Fruit fly (Drosophila melanogaster) whole organism, embryonic: ENCODE data around the gene CG34126.

Source experiments
- ATbp ChIP-seq: fragments of 200-800 bp; sonication (Bioruptor generic); optimal IDR thresholded peaks from 2 replicates; lab custom pipeline; 2017; ENCODE audit warnings: missing biosample characterization, mild to moderate bottlenecking, missing genetic modification characterization, missing genetic modification reagents
- CG10654 ChIP-seq: fragments of 200-800 bp; sonication (Bioruptor generic); optimal IDR thresholded peaks from 2 replicates; lab custom pipeline; 2016; ENCODE audit warnings: missing biosample characterization, missing genetic modification characterization
- CG11695 ChIP-seq: fragments of 200-800 bp; sonication (Bioruptor generic); IDR thresholded peaks from 3 replicates; pipeline ENCODE4 v1.3.6; 2022; ENCODE audit warnings: missing biosample characterization, missing genetic modification characterization
- CG12659 ChIP-seq: fragments of 200-800 bp; sonication (Bioruptor generic); optimal IDR thresholded peaks from 3 replicates; lab custom pipeline; 2017; ENCODE audit warnings: mild to moderate bottlenecking, missing biosample characterization, missing genetic modification reagents, missing genetic modification characterization
- CG12942 ChIP-seq: fragments of 200-800 bp; sonication (Bioruptor generic); optimal IDR thresholded peaks from 3 replicates; lab custom pipeline; 2016; ENCODE audit warnings: missing biosample characterization, missing genetic modification characterization
- CG13424 ChIP-seq: fragments of 200-800 bp; sonication (Bioruptor generic); optimal IDR thresholded peaks from 2 replicates; lab custom pipeline; 2019; ENCODE audit warnings: missing biosample characterization, mild to moderate bottlenecking, missing genetic modification characterization, moderate library complexity
- CG14860 ChIP-seq: fragments of 200-800 bp; sonication (Bioruptor generic); IDR thresholded peaks from 3 replicates; pipeline ENCODE4 v1.3.6; 2022; ENCODE audit warnings: missing biosample characterization, missing genetic modification characterization; ENCODE audit not compliant: partially characterized antibody
- CG1603 ChIP-seq: fragments of 200-800 bp; sonication (Bioruptor generic); optimal IDR thresholded peaks from 2 replicates; lab custom pipeline; 2019; ENCODE audit warnings: missing biosample characterization, mild to moderate bottlenecking, missing genetic modification characterization, moderate library complexity
- CG2120 ChIP-seq: fragments of 200-800 bp; sonication (Bioruptor generic); optimal IDR thresholded peaks from 3 replicates; lab custom pipeline; 2016; ENCODE audit warnings: missing biosample characterization, missing genetic modification characterization
- CG2129 ChIP-seq: fragments of 200-800 bp; sonication (Bioruptor generic); IDR thresholded peaks from 2 replicates; pipeline ENCODE4 v1.3.6; 2022; ENCODE audit warnings: missing biosample characterization, missing genetic modification characterization; ENCODE audit not compliant: partially characterized antibody
- CG2678 ChIP-seq: fragments of 200-800 bp; sonication (Bioruptor generic); optimal IDR thresholded peaks from 3 replicates; lab custom pipeline; 2019; ENCODE audit warnings: missing biosample characterization, mild to moderate bottlenecking, missing genetic modification characterization, moderate library complexity
- CG30403 ChIP-seq: fragments of 200-800 bp; sonication (Bioruptor generic); optimal IDR thresholded peaks from 3 replicates; lab custom pipeline; 2016; ENCODE audit warnings: missing biosample characterization, missing genetic modification characterization
- CG31224 ChIP-seq: fragments of 200-800 bp; sonication (Bioruptor generic); IDR thresholded peaks from 2 replicates; pipeline ENCODE4 v1.3.6; 2022; ENCODE audit warnings: missing biosample characterization, missing genetic modification characterization
- CG31441 ChIP-seq: fragments of 200-800 bp; sonication (Bioruptor generic); IDR thresholded peaks from 2 replicates; pipeline ENCODE4 v1.3.6; 2022; ENCODE audit warnings: missing biosample characterization, missing genetic modification characterization
- CG32767 ChIP-seq: fragments of 200-800 bp; sonication (Bioruptor generic); IDR thresholded peaks from 2 replicates; pipeline ENCODE4 v1.3.6; 2022; ENCODE audit warnings: missing biosample characterization, missing genetic modification characterization
- CG3281 ChIP-seq: fragments of 200-800 bp; sonication (Bioruptor generic); optimal IDR thresholded peaks from 3 replicates; lab custom pipeline; 2017; ENCODE audit warnings: missing biosample characterization, mild to moderate bottlenecking, missing genetic modification characterization
- CG4424 ChIP-seq: fragments of 200-800 bp; sonication (Bioruptor generic); optimal IDR thresholded peaks from 3 replicates; lab custom pipeline; 2016; ENCODE audit warnings: missing biosample characterization, missing genetic modification characterization
- CG5953 ChIP-seq: fragments of 200-800 bp; sonication (Bioruptor generic); IDR thresholded peaks from 2 replicates; pipeline ENCODE4 v1.3.6; 2022; ENCODE audit warnings: missing biosample characterization, missing genetic modification characterization
- CG8478 ChIP-seq: fragments of >200 bp; optimal IDR thresholded peaks from 2 replicates; lab custom pipeline; 2018
- CG9932 ChIP-seq: fragments of 200-800 bp; sonication (Bioruptor generic); IDR thresholded peaks from 2 replicates; pipeline ENCODE4 v1.3.6; 2022; ENCODE audit warnings: missing biosample characterization, missing genetic modification characterization
- D ChIP-seq, 2 experiments: fragments of 200-800 bp in 1 of 2; fragments of >200 bp in 1 of 2; sonication (Bioruptor generic) in 1 of 2; optimal IDR thresholded peaks; 2 replicates in 1 of 2; 3 replicates in 1 of 2; lab custom pipeline; 2017; ENCODE audit warnings: mild to moderate bottlenecking in 1 of 2, missing biosample characterization in 1 of 2, missing genetic modification characterization in 1 of 2, missing genetic modification reagents in 1 of 2
- Dref ChIP-seq: fragments of 200-800 bp; sonication (Bioruptor generic); IDR thresholded peaks from 2 replicates; pipeline ENCODE4 v1.3.6; 2022; ENCODE audit warnings: missing biosample characterization, missing genetic modification characterization
- Drgx ChIP-seq: fragments of 200-800 bp; sonication (Bioruptor generic); IDR thresholded peaks from 2 replicates; pipeline ENCODE4 v1.3.6; 2022; ENCODE audit warnings: missing biosample characterization, missing genetic modification characterization
- Hr39 ChIP-seq: fragments of >200 bp; optimal IDR thresholded peaks from 2 replicates; lab custom pipeline; 2017
- Meics ChIP-seq: fragments of 200-800 bp; sonication (Bioruptor generic); optimal IDR thresholded peaks from 2 replicates; lab custom pipeline; 2017; ENCODE audit warnings: missing biosample characterization, mild to moderate bottlenecking, missing genetic modification characterization
- Pdp1 ChIP-seq, 2 experiments: fragments of 200-800 bp; sonication (Bioruptor generic); optimal IDR thresholded peaks; 3 replicates each; lab custom pipeline; 2016; ENCODE audit warnings: missing biosample characterization in 2 of 2, missing genetic modification characterization in 2 of 2, mild to moderate bottlenecking in 1 of 2, moderate library complexity in 1 of 2
- Rfx ChIP-seq: fragments of 200-800 bp; sonication (Bioruptor generic); IDR thresholded peaks from 2 replicates; pipeline ENCODE4 v1.3.6; 2022; ENCODE audit warnings: missing biosample characterization, missing genetic modification characterization
- Trl ChIP-seq, 3 experiments: fragments of >200 bp in 2 of 3; fragments of 200-800 bp in 1 of 3; sonication (Bioruptor generic) in 1 of 3; optimal IDR thresholded peaks; 2 replicates in 1 of 3; 3 replicates in 2 of 3; lab custom pipeline; 2016 to 2017; ENCODE audit warnings: missing biosample characterization in 1 of 3, missing genetic modification characterization in 1 of 3
- ato ChIP-seq: fragments of 200-800 bp; sonication (Bioruptor generic); IDR thresholded peaks from 2 replicates; pipeline ENCODE4 v1.3.6; 2022; ENCODE audit warnings: missing biosample characterization, missing genetic modification characterization; ENCODE audit not compliant: partially characterized antibody
- bowl ChIP-seq: fragments of 200-800 bp; sonication (Bioruptor generic); IDR thresholded peaks from 2 replicates; pipeline ENCODE4 v1.3.6; 2022; ENCODE audit warnings: missing biosample characterization, missing genetic modification characterization
- bsh ChIP-seq, 2 experiments: fragments of 200-800 bp; sonication (Bioruptor generic); optimal IDR thresholded peaks; 2 replicates each; lab custom pipeline; 2017 to 2018; ENCODE audit warnings: mild to moderate bottlenecking in 2 of 2, missing biosample characterization in 2 of 2, missing genetic modification characterization in 2 of 2, moderate library complexity in 1 of 2
- cwo ChIP-seq: fragments of 200-800 bp; sonication (Bioruptor generic); optimal IDR thresholded peaks from 3 replicates; lab custom pipeline; 2017; ENCODE audit warnings: missing biosample characterization, missing genetic modification characterization, mild to moderate bottlenecking, moderate library complexity, missing genetic modification reagents
- disco-r ChIP-seq: fragments of 200-800 bp; sonication (Bioruptor generic); optimal IDR thresholded peaks from 2 replicates; lab custom pipeline; 2016; ENCODE audit warnings: missing biosample characterization, missing genetic modification characterization
- dm ChIP-seq: fragments of 200-800 bp; sonication (Bioruptor generic); optimal IDR thresholded peaks from 3 replicates; lab custom pipeline; 2016; ENCODE audit warnings: missing biosample characterization, missing genetic modification characterization
- esg ChIP-seq: fragments of 200-800 bp; sonication (Bioruptor generic); conservative IDR thresholded peaks from 2 replicates; pipeline ENCODE4 v1.3.6; 2022; ENCODE audit warnings: missing biosample characterization, missing genetic modification characterization
- eyg ChIP-seq: fragments of 200-800 bp; sonication (Bioruptor generic); optimal IDR thresholded peaks from 3 replicates; lab custom pipeline; 2016; ENCODE audit warnings: missing biosample characterization, missing genetic modification characterization
- fd96Cb ChIP-seq: fragments of 200-800 bp; sonication (Bioruptor generic); optimal IDR thresholded peaks from 2 replicates; lab custom pipeline; 2018; ENCODE audit warnings: missing biosample characterization, mild to moderate bottlenecking, missing genetic modification characterization, moderate library complexity
- grau ChIP-seq: fragments of 200-800 bp; optimal IDR thresholded peaks from 3 replicates; lab custom pipeline; 2019; ENCODE audit warnings: missing biosample characterization, mild to moderate bottlenecking, missing genetic modification characterization, moderate library complexity
- jumu ChIP-seq: fragments of 200-800 bp; sonication (Bioruptor generic); optimal IDR thresholded peaks from 3 replicates; lab custom pipeline; 2016; ENCODE audit warnings: missing biosample characterization, missing genetic modification characterization
- lab ChIP-seq: fragments of 200-800 bp; sonication (Bioruptor generic); optimal IDR thresholded peaks from 3 replicates; lab custom pipeline; 2017; ENCODE audit warnings: missing biosample characterization, missing genetic modification characterization, mild to moderate bottlenecking, moderate library complexity, missing genetic modification reagents
- maf-S ChIP-seq: fragments of 200-800 bp; sonication (Bioruptor generic); optimal IDR thresholded peaks from 2 replicates; lab custom pipeline; 2016; ENCODE audit warnings: missing biosample characterization, missing genetic modification characterization
- oc ChIP-seq: fragments of 200-800 bp; sonication (Bioruptor generic); optimal IDR thresholded peaks from 2 replicates; lab custom pipeline; 2018; ENCODE audit warnings: missing biosample characterization, mild to moderate bottlenecking, missing genetic modification characterization, moderate library complexity
- otp ChIP-seq: fragments of 200-800 bp; sonication (Bioruptor generic); IDR thresholded peaks from 3 replicates; pipeline ENCODE4, ENCODE4 v1.3.6; 2022; ENCODE audit warnings: missing biosample characterization, missing genetic modification characterization
- row ChIP-seq: fragments of 200-800 bp; sonication (Bioruptor generic); IDR thresholded peaks from 3 replicates; pipeline ENCODE4 v1.3.6; 2022; ENCODE audit warnings: missing biosample characterization, missing genetic modification characterization
- sens ChIP-seq: fragments of 200-800 bp; sonication (Bioruptor generic); peaks from one replicate; lab custom pipeline; 2016; ENCODE audit warnings: missing biosample characterization, missing genetic modification characterization
- sim ChIP-seq: fragments of 200-800 bp; sonication (Bioruptor generic); IDR thresholded peaks from 2 replicates; pipeline ENCODE4 v1.3.6; 2022; ENCODE audit warnings: missing biosample characterization, missing genetic modification characterization
- slbo ChIP-seq: fragments of 200-800 bp; sonication (Bioruptor generic); IDR thresholded peaks from 2 replicates; pipeline ENCODE4 v1.3.6; 2022; ENCODE audit warnings: missing biosample characterization, missing genetic modification characterization
- slou ChIP-seq: fragments of 200-800 bp; sonication (Bioruptor generic); optimal IDR thresholded peaks from 3 replicates; lab custom pipeline; 2016; ENCODE audit warnings: missing biosample characterization, missing genetic modification characterization
- tup ChIP-seq: fragments of 200-800 bp; sonication (Bioruptor generic); optimal IDR thresholded peaks from 2 replicates; lab custom pipeline; 2016; ENCODE audit warnings: missing biosample characterization, mild to moderate bottlenecking, missing genetic modification characterization, moderate library complexity

The CG34126 gene

dm6 chr2L:5007256-5007655 lies 25.8 kb downstream of the CG34126 start:
- TF ChIP-seq bsh (GFP tag; optimal IDR thresholded peaks at IDR 0.05; lab: Kevin White, UChicago) = no peak
- TF ChIP-seq CG2129 = no peak
- peak; percentile 14 for TF ChIP-seq cwo (GFP tag; lab: Kevin White, UChicago)
- TF ChIP-seq slbo = peak; percentile 40; the same call in 1 of the 2 replicates
- TF ChIP-seq grau (tag; lab: Kevin White, UChicago) = peak; percentile 65
- TF ChIP-seq CG9932 (GFP tag; lab: Robert Waterston, UW) = peak; percentile 20; the same call in 1 of the 2 replicates
- peak; percentile 24 for TF ChIP-seq CG2120 (GFP tag; lab: Kevin White, UChicago)
- TF ChIP-seq CG2678 = peak; percentile 29
- TF ChIP-seq ato (GFP tag; lab: Robert Waterston, UW) = no peak
- peak; percentile 7 for TF ChIP-seq Meics (GFP tag; lab: Kevin White, UChicago)
- TF ChIP-seq sens (GFP tag; lab: Kevin White, UChicago) = peak; percentile 17
- no peak for TF ChIP-seq esg
- TF ChIP-seq Pdp1 (GFP tag; optimal IDR thresholded peaks at IDR 0.05; lab: Kevin White, UChicago) = peak in 1 of 2 experiments; percentile 43
- TF ChIP-seq Rfx = peak; percentile 8; the same call in 1 of the 2 replicates
- no peak for TF ChIP-seq CG4424 (GFP tag; lab: Kevin White, UChicago)
- TF ChIP-seq CG3281 (GFP tag; lab: Kevin White, UChicago) = peak; percentile 20
- TF ChIP-seq CG11695 (GFP tag; lab: Robert Waterston, UW) = 0 out of 3 replicates have a peak, but pooled peaks have one; percentile 18
- TF ChIP-seq Hr39 (lab: Kevin White, UChicago) = no peak
- 0 out of 2 replicates have a peak, but pooled peaks have one; percentile 9 for TF ChIP-seq Drgx (GFP tag; lab: Robert Waterston, UW)
- peak; percentile 21 for TF ChIP-seq lab (GFP tag; lab: Kevin White, UChicago)
- no peak for TF ChIP-seq eyg (GFP tag; lab: Kevin White, UChicago)
- TF ChIP-seq oc (tag; lab: Kevin White, UChicago) = no peak
- TF ChIP-seq CG31224 (GFP tag; lab: Robert Waterston, UW) = no peak
- TF ChIP-seq, all 482 proteins: peak for 14

- TF ChIP-seq CG10654 (GFP tag; lab: Kevin White, UChicago) (no peak), slou (GFP tag; lab: Kevin White, UChicago) (no peak), sim (GFP tag; lab: Robert Waterston, UW) (no peak), CG5953 (no peak), CG32767 (GFP tag; lab: Robert Waterston, UW) (no peak), CG13424 (tag; lab: Kevin White, UChicago) (peak; percentile 28), row (GFP tag; lab: Robert Waterston, UW) (peak; percentile 57), tup (no peak), disco-r (GFP tag; lab: Kevin White, UChicago) (no peak), fd96Cb (tag; lab: Kevin White, UChicago) (no peak), CG12942 (GFP tag; lab: Kevin White, UChicago) (no peak), otp (no peak), maf-S (GFP tag; lab: Kevin White, UChicago) (peak; percentile 2), ATbp (GFP tag; lab: Kevin White, UChicago) (no peak), CG14860 (GFP tag; lab: Robert Waterston, UW) (peak; percentile 79), CG1603 (peak; percentile 88), CG8478 (peak; percentile 66), dm (GFP tag; lab: Kevin White, UChicago) (peak; percentile 40), CG12659 (GFP tag; lab: Kevin White, UChicago) (peak; percentile 88), CG30403 (peak; percentile 35), CG31441 (no peak), D (optimal IDR thresholded peaks at IDR 0.05; lab: Kevin White, UChicago) (no peak), D (GFP tag; optimal IDR thresholded peaks at IDR 0.05; lab: Kevin White, UChicago) (no peak), bowl (GFP tag; lab: Robert Waterston, UW) (no peak), Trl (optimal IDR thresholded peaks at IDR 0.05; lab: Kevin White, UChicago) (no peak), Trl (GFP tag; optimal IDR thresholded peaks at IDR 0.05; lab: Kevin White, UChicago) (peak; percentile 22), Dref (GFP tag; lab: Robert Waterston, UW) (peak; percentile 69), ato (GFP tag; lab: Robert Waterston, UW) (peak; percentile 67), jumu (peak; percentile 72)
Observed at dm6 chr2L:5009306-5010030, 28.1 kb downstream of the CG34126 start, which contains the start of gene Rtnl1. Rtnl1 (minus strand) TSS chr2L:5009720.
